Worm (Caenorhabditis elegans) whole organism, L1 larva: ENCODE results near the gene T09A5.14.

Experiments used
- C04F5.9 ChIP-seq: sonication (generic microtip); optimal IDR thresholded peaks from 2 replicates; lab custom pipeline; 2016; ENCODE audit warnings: missing genetic modification characterization, missing compliant biosample characterization
- C34B4.2 ChIP-seq: sonication (generic microtip); optimal IDR thresholded peaks from 2 replicates; lab custom pipeline; 2017; ENCODE audit warnings: mild to moderate bottlenecking, missing genetic modification characterization, missing compliant biosample characterization
- Y116A8C.19 ChIP-seq: sonication (generic microtip); optimal IDR thresholded peaks from 2 replicates; lab custom pipeline; 2016; ENCODE audit warnings: missing compliant biosample characterization, missing genetic modification characterization, borderline replicate concordance
- alr-1 ChIP-seq: fragments of 200-800 bp; sonication (Bioruptor generic); optimal IDR thresholded peaks from 2 replicates; lab custom pipeline; 2018; ENCODE audit warnings: borderline replicate concordance, mild to moderate bottlenecking, missing genetic modification characterization, missing compliant biosample characterization
- aly-2 ChIP-seq: fragments of 150-350 bp; optimal IDR thresholded peaks from 2 replicates; lab custom pipeline; 2014; ENCODE audit warnings: missing biosample characterization, missing genetic modification characterization
- ceh-63 ChIP-seq: fragments of 200-800 bp; sonication (Bioruptor generic); optimal IDR thresholded peaks from 2 replicates; lab custom pipeline; 2018; ENCODE audit warnings: mild to moderate bottlenecking, missing genetic modification characterization, missing compliant biosample characterization
- ceh-8 ChIP-seq: fragments of 200-800 bp; sonication (Bioruptor generic); optimal IDR thresholded peaks from 2 replicates; lab custom pipeline; 2018; ENCODE audit warnings: mild to moderate bottlenecking, missing genetic modification characterization, moderate library complexity, missing compliant biosample characterization
- ceh-82 ChIP-seq, 3 experiments: fragments of 150-350 bp in 1 of 3; sonication (generic microtip) in 2 of 3; optimal IDR thresholded peaks; 2 replicates each; lab custom pipeline; 2014 to 2017; ENCODE audit warnings: missing biosample characterization in 3 of 3, missing genetic modification characterization in 3 of 3
- ceh-88 ChIP-seq: fragments of 200-800 bp; sonication (Bioruptor generic); IDR thresholded peaks from 2 replicates; pipeline ENCODE4 v1.3.6; 2022; ENCODE audit warnings: missing genetic modification characterization, missing compliant biosample characterization
- ceh-90 ChIP-seq: sonication (generic microtip); optimal IDR thresholded peaks from 2 replicates; lab custom pipeline; 2016; ENCODE audit warnings: missing genetic modification characterization, missing compliant biosample characterization
- ces-1 ChIP-seq: fragments of 150-350 bp; optimal IDR thresholded peaks from 2 replicates; lab custom pipeline; 2014; ENCODE audit warnings: missing biosample characterization, missing genetic modification reagents, missing genetic modification characterization
- dpl-1 ChIP-seq, 3 experiments: fragments of 150-350 bp in 2 of 3; sonication (generic microtip) in 1 of 3; optimal IDR thresholded peaks; 2 replicates each; lab custom pipeline; 2014 to 2017; ENCODE audit warnings: missing biosample characterization in 3 of 3, missing genetic modification characterization in 3 of 3, missing genetic modification reagents in 3 of 3
- efl-1 ChIP-seq, 4 experiments: fragments of 150-350 bp; optimal IDR thresholded peaks in 3 of 4; peaks in 1 of 4; 1 replicate in 1 of 4; 2 replicates in 3 of 4; lab custom pipeline; 2014; ENCODE audit warnings: missing biosample characterization in 2 of 4, missing genetic modification characterization in 2 of 4, missing genetic modification reagents in 2 of 4
- efl-3 ChIP-seq: fragments of 200-800 bp; sonication (Bioruptor generic); optimal IDR thresholded peaks from 2 replicates; lab custom pipeline; 2018; ENCODE audit warnings: mild to moderate bottlenecking, missing genetic modification characterization, missing compliant biosample characterization
- egl-13 ChIP-seq: sonication (generic microtip); optimal IDR thresholded peaks from 2 replicates; lab custom pipeline; 2016; ENCODE audit warnings: missing genotype, missing genetic modification reagents, missing genetic modification characterization, missing compliant biosample characterization
- elt-3 ChIP-seq, 6 experiments: fragments of 150-350 bp in 1 of 6; sonication (generic microtip); optimal IDR thresholded peaks; 2 replicates each; lab custom pipeline; 2017 to 2018; ENCODE audit warnings: missing biosample characterization in 6 of 6, missing genetic modification characterization in 6 of 6, inconsistent platforms in 1 of 6
- fkh-8 ChIP-seq: sonication (generic microtip); optimal IDR thresholded peaks from 2 replicates; lab custom pipeline; 2016; ENCODE audit warnings: mild to moderate bottlenecking, missing genetic modification characterization, missing compliant biosample characterization
- fos-1 ChIP-seq: fragments of 150-350 bp; optimal IDR thresholded peaks from 2 replicates; lab custom pipeline; 2014; ENCODE audit warnings: missing biosample characterization, missing genetic modification characterization
- grh-1 ChIP-seq: fragments of 200-800 bp; sonication (Bioruptor generic); IDR thresholded peaks from 2 replicates; pipeline ENCODE4 v1.3.6; 2022; ENCODE audit warnings: missing genetic modification reagents, missing genetic modification characterization, missing compliant biosample characterization
- hlh-17 ChIP-seq: fragments of 200-800 bp; sonication (Bioruptor generic); optimal IDR thresholded peaks from 2 replicates; lab custom pipeline; 2018; ENCODE audit warnings: missing genetic modification characterization, mild to moderate bottlenecking, missing compliant biosample characterization, moderate library complexity, borderline replicate concordance
- irx-1 ChIP-seq: sonication (generic microtip); optimal IDR thresholded peaks from 2 replicates; lab custom pipeline; 2016; ENCODE audit warnings: missing genetic modification characterization, missing compliant biosample characterization
- isw-1 ChIP-seq: fragments of 200-800 bp; sonication (Bioruptor generic); IDR thresholded peaks from 2 replicates; pipeline ENCODE4 v1.3.6; 2022; ENCODE audit warnings: missing genetic modification characterization, missing compliant biosample characterization
- lin-13 ChIP-seq: fragments of 150-350 bp; optimal IDR thresholded peaks from 2 replicates; lab custom pipeline; 2014; ENCODE audit warnings: missing biosample characterization, missing genetic modification reagents, missing genetic modification characterization
- lin-35 ChIP-seq, 2 experiments: fragments of 150-350 bp; optimal IDR thresholded peaks; 2 replicates each; lab custom pipeline; 2014; ENCODE audit warnings: missing biosample characterization in 2 of 2, missing genetic modification characterization in 2 of 2, missing genetic modification reagents in 2 of 2
- lin-39 ChIP-seq: fragments of 150-350 bp; optimal IDR thresholded peaks from 2 replicates; lab custom pipeline; 2014; ENCODE audit warnings: missing biosample characterization, missing genetic modification reagents, missing genetic modification characterization
- lsy-2 ChIP-seq, 2 experiments: fragments of 150-350 bp; optimal IDR thresholded peaks; 2 replicates each; lab custom pipeline; 2014; ENCODE audit warnings: missing biosample characterization in 2 of 2, missing genetic modification characterization in 2 of 2
- mep-1 ChIP-seq: fragments of 150-350 bp; optimal IDR thresholded peaks from 2 replicates; lab custom pipeline; 2014; ENCODE audit warnings: missing biosample characterization, missing genetic modification characterization
- nhr-12 ChIP-seq: sonication (generic microtip); optimal IDR thresholded peaks from 2 replicates; lab custom pipeline; 2017; ENCODE audit warnings: missing biosample characterization, missing genetic modification characterization
- nhr-20 ChIP-seq: sonication (generic microtip); optimal IDR thresholded peaks from 2 replicates; lab custom pipeline; 2016; ENCODE audit warnings: mild to moderate bottlenecking, missing genetic modification characterization, missing compliant biosample characterization
- nhr-28 ChIP-seq: fragments of 150-350 bp; optimal IDR thresholded peaks from 2 replicates; lab custom pipeline; 2014; ENCODE audit warnings: missing biosample characterization, missing genetic modification characterization
- nhr-71 ChIP-seq: sonication (generic microtip); optimal IDR thresholded peaks from 2 replicates; lab custom pipeline; 2016; ENCODE audit warnings: mild to moderate bottlenecking, missing genetic modification characterization, moderate library complexity, missing compliant biosample characterization
- nhr-76 ChIP-seq: sonication (generic microtip); optimal IDR thresholded peaks from 2 replicates; lab custom pipeline; 2017; ENCODE audit warnings: missing biosample characterization, missing genetic modification characterization
- nhr-77 ChIP-seq: fragments of 150-350 bp; optimal IDR thresholded peaks from 2 replicates; lab custom pipeline; 2014; ENCODE audit warnings: missing biosample characterization, missing genetic modification characterization
- nhr-85 ChIP-seq: sonication (generic microtip); peaks from one replicate; lab custom pipeline; 2016; ENCODE audit warnings: missing genetic modification characterization, inconsistent platforms, missing compliant biosample characterization
- nhr-90 ChIP-seq: sonication (generic microtip); optimal IDR thresholded peaks from 2 replicates; lab custom pipeline; 2016; ENCODE audit warnings: mild to moderate bottlenecking, missing genetic modification characterization, missing compliant biosample characterization; ENCODE audit not compliant: poor library complexity
- pag-3 ChIP-seq: sonication (generic microtip); optimal IDR thresholded peaks from 2 replicates; lab custom pipeline; 2017; ENCODE audit warnings: missing genetic modification characterization, mild to moderate bottlenecking, missing compliant biosample characterization, antibody characterized with exemption, borderline replicate concordance; ENCODE audit not compliant: insufficient read depth
- pqm-1 ChIP-seq: sonication (generic microtip); optimal IDR thresholded peaks from 3 replicates; lab custom pipeline; 2017; ENCODE audit warnings: missing biosample characterization, missing genetic modification characterization
- snpc-4 ChIP-seq: fragments of 150-350 bp; optimal IDR thresholded peaks from 2 replicates; lab custom pipeline; 2014; ENCODE audit warnings: missing biosample characterization, missing genetic modification characterization
- sptf-1 ChIP-seq: fragments of 150-350 bp; optimal IDR thresholded peaks from 2 replicates; lab custom pipeline; 2014; ENCODE audit warnings: missing biosample characterization, missing genetic modification characterization
- sup-37 ChIP-seq: fragments of 200-800 bp; sonication (Bioruptor generic); optimal IDR thresholded peaks from 2 replicates; lab custom pipeline; 2018; ENCODE audit warnings: mild to moderate bottlenecking, missing genetic modification characterization, missing compliant biosample characterization
- tbx-2 ChIP-seq: sonication (generic microtip); optimal IDR thresholded peaks from 2 replicates; lab custom pipeline; 2016; ENCODE audit warnings: missing genetic modification characterization, missing compliant biosample characterization
- tlp-1 ChIP-seq: fragments of 150-350 bp; optimal IDR thresholded peaks from 2 replicates; lab custom pipeline; 2014; ENCODE audit warnings: missing biosample characterization, missing genetic modification characterization
- unc-130 ChIP-seq: fragments of 150-350 bp; optimal IDR thresholded peaks from 2 replicates; lab custom pipeline; 2017; ENCODE audit warnings: missing biosample characterization, missing genetic modification characterization, inconsistent platforms
- unc-30 ChIP-seq: sonication (generic microtip); optimal IDR thresholded peaks from 2 replicates; lab custom pipeline; 2017; ENCODE audit warnings: missing biosample characterization, missing genetic modification characterization
- unc-62 ChIP-seq: fragments of 150-350 bp; optimal IDR thresholded peaks from 2 replicates; lab custom pipeline; 2014; ENCODE audit warnings: missing biosample characterization, missing genetic modification reagents, missing genetic modification characterization
- unc-86 ChIP-seq: sonication (generic microtip); optimal IDR thresholded peaks from 2 replicates; lab custom pipeline; 2016; ENCODE audit warnings: missing genetic modification characterization, missing compliant biosample characterization
- unc-98 ChIP-seq: fragments of 200-800 bp; sonication (Bioruptor generic); IDR thresholded peaks from 2 replicates; pipeline ENCODE4 v1.3.6; 2022; ENCODE audit warnings: missing genetic modification characterization, missing compliant biosample characterization
- xbp-1 ChIP-seq: sonication (generic microtip); optimal IDR thresholded peaks from 2 replicates; lab custom pipeline; 2016; ENCODE audit warnings: missing genetic modification characterization, missing compliant biosample characterization
- zag-1 ChIP-seq: fragments of 150-350 bp; optimal IDR thresholded peaks from 2 replicates; lab custom pipeline; 2014; ENCODE audit warnings: missing biosample characterization, missing genetic modification characterization
- zip-4 ChIP-seq: fragments of 200-800 bp; sonication (Bioruptor generic); optimal IDR thresholded peaks from 2 replicates; lab custom pipeline; 2018; ENCODE audit warnings: mild to moderate bottlenecking, missing genetic modification characterization, moderate library complexity, missing compliant biosample characterization
- ztf-11 ChIP-seq, 2 experiments: sonication (generic microtip); optimal IDR thresholded peaks; 2 replicates each; lab custom pipeline; 2016 to 2017; ENCODE audit warnings: missing genetic modification characterization in 2 of 2, missing biosample characterization in 1 of 2, missing compliant biosample characterization in 1 of 2
- ztf-4 ChIP-seq: fragments of 150-350 bp; optimal IDR thresholded peaks from 2 replicates; lab custom pipeline; 2014; ENCODE audit warnings: missing biosample characterization, missing genetic modification characterization

Gene T09A5.14

DNA sequence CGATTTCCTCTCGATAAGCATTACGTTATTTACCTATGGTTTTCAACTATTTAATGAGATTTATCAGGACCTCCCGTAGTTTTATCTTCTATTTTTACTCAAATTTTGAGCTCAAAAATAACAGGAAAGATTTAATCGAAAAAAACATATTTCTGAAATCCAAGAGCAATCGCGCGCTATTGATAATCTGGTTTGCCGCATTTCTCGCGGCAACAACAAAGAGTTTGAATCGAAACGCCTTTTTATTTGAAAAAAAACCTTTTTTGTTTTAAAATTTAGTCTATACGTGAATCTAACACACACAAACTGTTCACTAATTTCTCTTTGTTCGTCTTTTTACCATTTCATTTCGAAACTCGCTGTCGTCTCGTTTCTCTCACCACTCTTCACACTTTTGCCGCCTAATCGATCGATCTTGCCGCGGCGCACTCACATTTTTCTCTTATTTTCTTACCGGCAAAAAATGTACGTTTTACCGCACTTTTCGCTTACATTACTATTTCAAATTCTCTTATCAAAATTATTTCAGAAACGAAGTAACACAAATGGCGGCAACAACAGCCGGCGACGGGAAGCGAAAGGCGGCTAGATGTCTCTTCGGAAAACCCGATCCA lies 15.9 kb upstream of the T09A5.14 start, which contains the start of gene cki-2 (continued):
- no peak for TF ChIP-seq nhr-71 (tag; lab: Kevin White, UChicago)
- TF ChIP-seq alr-1 (tag; lab: Kevin White, UChicago), result no peak
- TF ChIP-seq unc-30 (tag; lab: Kevin White, UChicago), result no peak
- TF ChIP-seq zip-4, result no peak
- TF ChIP-seq sptf-1 (tag; lab: Kevin White, UChicago), result no peak
- TF ChIP-seq pqm-1 (tag; lab: Kevin White, UChicago), result no peak
- TF ChIP-seq mep-1 (tag; lab: Kevin White, UChicago), result no peak
- TF ChIP-seq ces-1 (GFP tag; lab: Kevin White, UChicago), result no peak
- TF ChIP-seq ztf-11 (tag; optimal IDR thresholded peaks at IDR 0.05; lab: Kevin White, UChicago), result no peak
- TF ChIP-seq irx-1 (tag; lab: Kevin White, UChicago), result no peak
- peak in 1 of 2 experiments; percentile 49 for TF ChIP-seq lsy-2 (tag; optimal IDR thresholded peaks at IDR 0.05; lab: Kevin White, UChicago)
- TF ChIP-seq lin-35 (GFP tag; optimal IDR thresholded peaks at IDR 0.05; lab: Kevin White, UChicago), result peak; percentile 63 to 73
- TF ChIP-seq unc-62 (GFP tag; lab: Kevin White, UChicago), result no peak
- no peak for TF ChIP-seq fos-1 (tag; lab: Kevin White, UChicago)
- no peak for TF ChIP-seq sup-37 (GFP tag; lab: Kevin White, UChicago)
- no peak for TF ChIP-seq tbx-2 (tag; lab: Kevin White, UChicago)
- TF ChIP-seq fkh-8, result no peak
- TF ChIP-seq lin-39, result no peak
- TF ChIP-seq ceh-82 (tag; optimal IDR thresholded peaks at IDR 0.05; lab: Kevin White, UChicago), result no peak
- TF ChIP-seq nhr-85 (tag; lab: Kevin White, UChicago), result no peak
- no peak for TF ChIP-seq ceh-90 (tag; lab: Kevin White, UChicago)
- TF ChIP-seq unc-98, result no peak
- no peak for TF ChIP-seq nhr-12
- TF ChIP-seq nhr-77 (tag; lab: Kevin White, UChicago), result no peak
- no peak for TF ChIP-seq elt-3 (tag; optimal IDR thresholded peaks at IDR 0.05; lab: Kevin White, UChicago)
- TF ChIP-seq efl-1 (optimal IDR thresholded peaks at IDR 0.05; lab: Kevin White, UChicago), result peak; percentile 21 to 64
- peak; percentile 72 to 93 for TF ChIP-seq efl-1 (GFP tag; optimal IDR thresholded peaks at IDR 0.05 in 1 of 2; lab: Kevin White, UChicago)
- no peak for TF ChIP-seq nhr-76 (tag; lab: Kevin White, UChicago)
- TF ChIP-seq nhr-28 (tag; lab: Kevin White, UChicago), result no peak
- TF ChIP-seq ceh-88 (GFP tag; lab: Robert Waterston, UW), result no peak
- no peak for TF ChIP-seq lin-13 (GFP tag; lab: Kevin White, UChicago)
- no peak for TF ChIP-seq egl-13 (tag; lab: Kevin White, UChicago)
- TF ChIP-seq efl-3 (GFP tag; lab: Kevin White, UChicago), result no peak
- no peak for TF ChIP-seq ztf-4 (tag; lab: Kevin White, UChicago)
- peak; percentile 1 for TF ChIP-seq nhr-20
- no peak for TF ChIP-seq xbp-1 (tag; lab: Kevin White, UChicago)
- no peak for TF ChIP-seq aly-2 (tag; lab: Kevin White, UChicago)
- TF ChIP-seq ceh-63 (GFP tag; lab: Kevin White, UChicago), result no peak
- no peak for TF ChIP-seq C04F5.9 (tag; lab: Kevin White, UChicago)
- TF ChIP-seq nhr-90 (tag; lab: Kevin White, UChicago), result no peak
- TF ChIP-seq zag-1 (tag; lab: Kevin White, UChicago), result no peak
- no peak for TF ChIP-seq pag-3 (tag; lab: Kevin White, UChicago)
- TF ChIP-seq isw-1, result no peak
- TF ChIP-seq grh-1, result no peak
- TF ChIP-seq dpl-1 (GFP tag; optimal IDR thresholded peaks at IDR 0.05; lab: Kevin White, UChicago), result peak; percentile 23 to 84 (median 62)
- TF ChIP-seq tlp-1 (tag; lab: Kevin White, UChicago), result no peak
- no peak for TF ChIP-seq hlh-17 (GFP tag; lab: Kevin White, UChicago)
- no peak for TF ChIP-seq ceh-8 (GFP tag; lab: Kevin White, UChicago)
- TF ChIP-seq snpc-4 (tag; lab: Kevin White, UChicago), result no peak
- no peak for TF ChIP-seq unc-130
- TF ChIP-seq unc-86, result no peak
- no peak for TF ChIP-seq C34B4.2 (tag; lab: Kevin White, UChicago)
- TF ChIP-seq Y116A8C.19 (tag; lab: Kevin White, UChicago), result no peak
